Worm (Caenorhabditis elegans): ENCODE measurements around the gene Y5H2B.3.

Gene Y5H2B.3

ce11 chrV:2230912-2231311, 42.8 kb downstream of the Y5H2B.3 start, which contains the start of gene nhr-134 (continued):
- TF ChIP-seq nhr-11 (tag; optimal IDR thresholded peaks at IDR 0.05) (no peak), ama-1 (optimal IDR thresholded peaks at IDR 0.05) (no peak), sdz-12 (GFP tag; optimal IDR thresholded peaks at IDR 0.05) (no peak), ceh-44 (GFP tag; IDR thresholded peaks at IDR 0.05) (no peak), lsy-2 (tag; optimal IDR thresholded peaks at IDR 0.05) (peak in 1 of 2 experiments; percentile 3)

- TF ChIP-seq dmd-6 (GFP tag; IDR thresholded peaks at IDR 0.05) (no peak), Y75B8A.6 (GFP tag; IDR thresholded peaks at IDR 0.05) (no peak), cey-2 (tag; optimal IDR thresholded peaks at IDR 0.05; ENCODE audit: borderline replicate concordance, insufficient read depth) (no peak)
Measured at ce11 chrV:2233177-2233576, 45.1 kb downstream of the Y5H2B.3 start, which contains the start of gene nhr-96. nhr-96 (plus strand) TSS chrV:2233477.

ce11 chrV:2235848-2236247, 47.8 kb downstream of the Y5H2B.3 start, which contains the start of gene cyp-33C4:
cyp-33C4 (plus strand) TSS chrV:2236140.
- TF ChIP-seq cey-2 (tag; optimal IDR thresholded peaks at IDR 0.05; ENCODE audit: borderline replicate concordance, insufficient read depth) (no peak), aha-1 (tag) (no peak), nhr-77 (tag; optimal IDR thresholded peaks at IDR 0.05) (peak; percentile 14), unc-62 (GFP tag; optimal IDR thresholded peaks at IDR 0.05 in 1 of 2) (peak in 1 of 2 experiments; percentile 35), unc-62 (tag; optimal IDR thresholded peaks at IDR 0.05) (no peak), R02D3.7 (tag; optimal IDR thresholded peaks at IDR 0.05) (no peak), nhr-102 (tag; optimal IDR thresholded peaks at IDR 0.05) (peak; percentile 8), hlh-11 (tag; optimal IDR thresholded peaks at IDR 0.05) (peak; percentile 52), hlh-30 (tag; optimal IDR thresholded peaks at IDR 0.05; ENCODE audit: insufficient read depth) (peak; percentile 32), dmd-6 (GFP tag; IDR thresholded peaks at IDR 0.05) (peak; percentile 75), dve-1 (tag; optimal IDR thresholded peaks at IDR 0.05; ENCODE audit: insufficient read depth) (peak; percentile 34), daf-16 (GFP tag; optimal IDR thresholded peaks at IDR 0.05) (no peak), daf-16 (tag; optimal IDR thresholded peaks at IDR 0.05) (peak; percentile 10), mep-1 (tag; optimal IDR thresholded peaks at IDR 0.05) (peak; percentile 19), nhr-28 (tag; optimal IDR thresholded peaks at IDR 0.05) (peak; percentile 91), pqm-1 (tag; optimal IDR thresholded peaks at IDR 0.05) (peak; percentile 5), nhr-76 (tag; optimal IDR thresholded peaks at IDR 0.05) (no peak)

DNA sequence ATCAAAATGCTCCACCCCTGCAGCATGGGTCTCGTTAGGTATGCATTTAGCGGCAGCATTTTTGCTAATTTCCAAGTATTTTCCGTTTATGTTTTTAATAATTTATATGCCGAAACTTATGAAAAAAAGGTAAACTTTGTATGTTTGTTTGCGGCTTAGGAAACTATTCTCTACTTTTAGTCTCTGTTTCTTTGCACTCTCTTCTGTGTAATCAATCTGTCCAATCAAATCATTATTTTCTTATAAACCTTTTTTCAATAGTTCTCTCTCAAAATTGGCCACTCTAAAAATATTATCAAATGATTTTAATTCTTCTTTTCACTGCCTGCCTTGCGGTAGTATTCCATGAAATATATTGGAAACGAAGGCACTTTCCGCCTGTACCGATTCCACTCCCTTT, 49.9 kb downstream of the Y5H2B.3 start:
- TF ChIP-seq nhr-28 (tag; optimal IDR thresholded peaks at IDR 0.05) (peak; percentile 28), pqm-1 (tag; optimal IDR thresholded peaks at IDR 0.05) (no peak), daf-16 (GFP tag; optimal IDR thresholded peaks at IDR 0.05) (no peak), daf-16 (tag; optimal IDR thresholded peaks at IDR 0.05) (peak; percentile 37), dve-1 (tag; optimal IDR thresholded peaks at IDR 0.05; ENCODE audit: insufficient read depth) (peak; percentile 14), unc-62 (GFP tag; optimal IDR thresholded peaks at IDR 0.05 in 1 of 2) (peak in 1 of 2 experiments; percentile 28), unc-62 (tag; optimal IDR thresholded peaks at IDR 0.05) (no peak)
